Fruit fly (Drosophila melanogaster) whole organism, adult: ENCODE data around the gene CG13392.

Source experiments
- Crg-1 ChIP-seq: fragments of 200-800 bp; sonication (Bioruptor generic); optimal IDR thresholded peaks from 2 replicates; lab custom pipeline; 2016; ENCODE audit warnings: missing biosample characterization, missing genetic modification characterization
- pad ChIP-seq: fragments of 200-800 bp; sonication (Bioruptor generic); optimal IDR thresholded peaks from 3 replicates; lab custom pipeline; 2017; ENCODE audit warnings: missing biosample characterization, missing genetic modification characterization, mild to moderate bottlenecking, moderate library complexity, missing genetic modification reagents

DNA sequence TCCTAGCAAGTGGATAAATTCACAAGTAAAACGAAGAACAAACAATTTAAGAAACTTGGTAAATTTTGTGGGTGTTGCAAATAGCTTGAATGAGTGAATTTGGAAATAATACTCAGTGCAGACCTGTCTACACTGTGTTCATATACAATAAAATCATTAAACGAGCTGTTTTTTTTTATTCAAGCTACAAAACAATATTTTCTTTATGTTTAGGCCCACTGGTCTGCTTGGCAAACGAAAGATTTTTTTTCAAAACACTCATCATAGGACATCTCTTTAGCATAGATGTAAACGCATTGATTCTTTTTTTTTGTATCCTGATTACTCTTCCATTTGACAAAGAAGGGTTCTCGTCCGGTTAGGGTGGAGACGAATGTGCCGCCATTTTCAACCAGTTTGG, 9.7 kb upstream of the CG13392 start, which contains the start of gene CG42820:
- no peak for TF ChIP-seq pad (GFP tag; lab: Kevin White, UChicago)
- no peak for TF ChIP-seq Crg-1 (GFP tag; lab: Kevin White, UChicago)
